Fruit fly (Drosophila melanogaster) whole organism, prepupa: ENCODE data around the gene Spn38F.

ENCODE experiments used
- Blimp-1 ChIP-seq: fragments of 200-800 bp; sonication (Bioruptor generic); optimal IDR thresholded peaks from 3 replicates; lab custom pipeline; 2017; ENCODE audit warnings: missing biosample characterization, missing genetic modification characterization, mild to moderate bottlenecking, moderate library complexity, missing genetic modification reagents
- CG10631 ChIP-seq: fragments of 200-800 bp; sonication (Bioruptor generic); optimal IDR thresholded peaks from 2 replicates; lab custom pipeline; 2016; ENCODE audit warnings: missing biosample characterization, missing genetic modification characterization
- CG11294 ChIP-seq: fragments of 200-800 bp; sonication (Bioruptor generic); IDR thresholded peaks from 2 replicates; pipeline ENCODE4 v1.3.6; 2022; ENCODE audit warnings: missing biosample characterization, missing genetic modification characterization
- CG11762 ChIP-seq: fragments of 200-800 bp; sonication (Bioruptor generic); optimal IDR thresholded peaks from 3 replicates; lab custom pipeline; 2016; ENCODE audit warnings: missing biosample characterization, missing genetic modification characterization; ENCODE audit not compliant: insufficient read depth
- CG11902 ChIP-seq: fragments of 200-800 bp; sonication (Bioruptor generic); optimal IDR thresholded peaks from 3 replicates; lab custom pipeline; 2016; ENCODE audit warnings: missing biosample characterization, missing genetic modification characterization
- CG1621 ChIP-seq: fragments of 200-800 bp; sonication (Bioruptor generic); optimal IDR thresholded peaks from 3 replicates; lab custom pipeline; 2018; ENCODE audit warnings: missing biosample characterization, mild to moderate bottlenecking, missing genetic modification characterization
- CG16779 ChIP-seq: fragments of 200-800 bp; sonication (Bioruptor generic); optimal IDR thresholded peaks from 3 replicates; lab custom pipeline; 2017; ENCODE audit warnings: missing biosample characterization, mild to moderate bottlenecking, missing genetic modification characterization
- CG3032 ChIP-seq: fragments of 200-800 bp; optimal IDR thresholded peaks from 2 replicates; lab custom pipeline; 2019; ENCODE audit warnings: missing biosample characterization, mild to moderate bottlenecking, missing genetic modification characterization, moderate library complexity
- CG31627 ChIP-seq: fragments of 200-800 bp; sonication (Bioruptor generic); optimal IDR thresholded peaks from 3 replicates; lab custom pipeline; 2016; ENCODE audit warnings: missing biosample characterization, missing genetic modification characterization
- CG34406 ChIP-seq: fragments of 200-800 bp; sonication (Bioruptor generic); optimal IDR thresholded peaks from 3 replicates; lab custom pipeline; 2016; ENCODE audit warnings: missing biosample characterization, missing genetic modification characterization
- CG3919 ChIP-seq: fragments of 200-800 bp; sonication (Bioruptor generic); optimal IDR thresholded peaks from 3 replicates; lab custom pipeline; 2016; ENCODE audit warnings: missing biosample characterization, missing genetic modification characterization
- CG6163 ChIP-seq: fragments of 200-800 bp; sonication (Bioruptor generic); IDR thresholded peaks from 3 replicates; pipeline ENCODE4 v1.3.6; 2022; ENCODE audit warnings: missing biosample characterization, missing genetic modification characterization
- CG6792 ChIP-seq: fragments of 200-800 bp; sonication (Bioruptor generic); optimal IDR thresholded peaks from 3 replicates; lab custom pipeline; 2016; ENCODE audit warnings: missing biosample characterization, missing genetic modification characterization
- CG6808 ChIP-seq: fragments of 200-800 bp; sonication (Bioruptor generic); optimal IDR thresholded peaks from 3 replicates; lab custom pipeline; 2017; ENCODE audit warnings: missing biosample characterization, missing genetic modification characterization, mild to moderate bottlenecking, moderate library complexity, missing genetic modification reagents
- CG6854 ChIP-seq: fragments of 200-800 bp; sonication (Bioruptor generic); optimal IDR thresholded peaks from 2 replicates; lab custom pipeline; 2017; ENCODE audit warnings: missing biosample characterization, mild to moderate bottlenecking, missing genetic modification characterization
- CG7368 ChIP-seq: fragments of 200-800 bp; sonication (Bioruptor generic); optimal IDR thresholded peaks from 3 replicates; lab custom pipeline; 2016; ENCODE audit warnings: missing biosample characterization, missing genetic modification characterization
- CG8119 ChIP-seq: fragments of 200-800 bp; sonication (Bioruptor generic); IDR thresholded peaks from 3 replicates; pipeline ENCODE4 v1.3.6; 2022; ENCODE audit warnings: missing biosample characterization, missing genetic modification characterization
- CG8319 ChIP-seq: fragments of 200-800 bp; sonication (Bioruptor generic); optimal IDR thresholded peaks from 3 replicates; lab custom pipeline; 2016; ENCODE audit warnings: missing biosample characterization, missing genetic modification characterization
- CG8632 ChIP-seq: fragments of 200-800 bp; sonication (Bioruptor generic); optimal IDR thresholded peaks from 3 replicates; lab custom pipeline; 2016; ENCODE audit warnings: missing biosample characterization, missing genetic modification characterization
- Eip75B ChIP-seq: fragments of 200-800 bp; sonication (Bioruptor generic); optimal IDR thresholded peaks from 3 replicates; lab custom pipeline; 2016; ENCODE audit warnings: missing biosample characterization, missing genetic modification characterization
- Eip78C ChIP-seq: fragments of 200-800 bp; sonication (Bioruptor generic); peaks from one replicate; lab custom pipeline; 2016; ENCODE audit warnings: missing biosample characterization, missing genetic modification characterization
- Eip93F ChIP-seq: fragments of 200-800 bp; sonication (Bioruptor generic); optimal IDR thresholded peaks from 2 replicates; lab custom pipeline; 2016; ENCODE audit warnings: missing biosample characterization, mild to moderate bottlenecking, missing genetic modification characterization
- Ets21C ChIP-seq: fragments of 200-800 bp; sonication (Bioruptor generic); optimal IDR thresholded peaks from 3 replicates; lab custom pipeline; 2016; ENCODE audit warnings: missing biosample characterization, missing genetic modification characterization
- Ets96B ChIP-seq: fragments of 200-800 bp; optimal IDR thresholded peaks from 2 replicates; lab custom pipeline; 2019; ENCODE audit warnings: missing biosample characterization, mild to moderate bottlenecking, missing genetic modification characterization, moderate library complexity
- Gug ChIP-seq: fragments of 200-800 bp; sonication (Bioruptor generic); IDR thresholded peaks from 2 replicates; pipeline ENCODE4 v1.3.6; 2022; ENCODE audit warnings: missing biosample characterization, missing genetic modification characterization
- Hr38 ChIP-seq: sonication (Bioruptor generic); optimal IDR thresholded peaks from 2 replicates; lab custom pipeline; 2016; ENCODE audit warnings: missing biosample characterization, missing genetic modification characterization
- Hr39 ChIP-seq: fragments of 200-800 bp; sonication (Bioruptor generic); optimal IDR thresholded peaks from 2 replicates; lab custom pipeline; 2016; ENCODE audit warnings: missing biosample characterization, missing genetic modification characterization
- Hr4 ChIP-seq: fragments of 200-800 bp; sonication (Bioruptor generic); optimal IDR thresholded peaks from 3 replicates; lab custom pipeline; 2016; ENCODE audit warnings: missing biosample characterization, missing genetic modification characterization
- Lpt ChIP-seq: fragments of 200-800 bp; sonication (Bioruptor generic); optimal IDR thresholded peaks from 3 replicates; lab custom pipeline; 2016; ENCODE audit warnings: missing biosample characterization, missing genetic modification characterization
- Met ChIP-seq: fragments of 200-800 bp; sonication (Bioruptor generic); optimal IDR thresholded peaks from 3 replicates; lab custom pipeline; 2016; ENCODE audit warnings: missing biosample characterization, missing genetic modification characterization
- OdsH ChIP-seq: fragments of 200-800 bp; sonication (Bioruptor generic); optimal IDR thresholded peaks from 3 replicates; lab custom pipeline; 2016; ENCODE audit warnings: missing biosample characterization, missing genetic modification characterization
- Smox ChIP-seq: fragments of 200-800 bp; sonication (Bioruptor generic); optimal IDR thresholded peaks from 3 replicates; lab custom pipeline; 2016; ENCODE audit warnings: missing biosample characterization, missing genetic modification characterization
- Sox102F ChIP-seq: fragments of 200-800 bp; sonication (Bioruptor generic); optimal IDR thresholded peaks from 2 replicates; lab custom pipeline; 2016; ENCODE audit warnings: missing biosample characterization, mild to moderate bottlenecking, missing genetic modification characterization
- Sox14 ChIP-seq: fragments of 200-800 bp; sonication (Bioruptor generic); optimal IDR thresholded peaks from 3 replicates; lab custom pipeline; 2016; ENCODE audit warnings: missing biosample characterization, missing genetic modification characterization
- Sox15 ChIP-seq: fragments of 200-800 bp; sonication (Bioruptor generic); optimal IDR thresholded peaks from 3 replicates; lab custom pipeline; 2016; ENCODE audit warnings: missing biosample characterization, missing genetic modification characterization
- achi ChIP-seq: fragments of 200-800 bp; sonication (Bioruptor generic); optimal IDR thresholded peaks from 3 replicates; lab custom pipeline; 2016; ENCODE audit warnings: missing biosample characterization, missing genetic modification characterization
- acj6 ChIP-seq: fragments of 200-800 bp; sonication (Bioruptor generic); optimal IDR thresholded peaks from 3 replicates; lab custom pipeline; 2016; ENCODE audit warnings: missing biosample characterization, missing genetic modification characterization
- cyc ChIP-seq: fragments of 200-800 bp; sonication (Bioruptor generic); optimal IDR thresholded peaks from 3 replicates; lab custom pipeline; 2016; ENCODE audit warnings: missing biosample characterization, missing genetic modification characterization
- dac ChIP-seq: fragments of 200-800 bp; sonication (Bioruptor generic); optimal IDR thresholded peaks from 2 replicates; lab custom pipeline; 2017; ENCODE audit warnings: missing biosample characterization, mild to moderate bottlenecking, missing genetic modification characterization
- eg ChIP-seq: fragments of 200-800 bp; sonication (Bioruptor generic); IDR thresholded peaks from 3 replicates; pipeline ENCODE4 v1.3.6; 2022; ENCODE audit warnings: missing biosample characterization, missing genetic modification characterization
- esn ChIP-seq: fragments of 200-800 bp; sonication (Bioruptor generic); optimal IDR thresholded peaks from 2 replicates; lab custom pipeline; 2016; ENCODE audit warnings: missing biosample characterization, mild to moderate bottlenecking, missing genetic modification characterization, moderate library complexity
- fd85E ChIP-seq: fragments of 200-800 bp; sonication (Bioruptor generic); optimal IDR thresholded peaks from 3 replicates; lab custom pipeline; 2016; ENCODE audit warnings: missing biosample characterization, missing genetic modification characterization
- lz ChIP-seq: fragments of 200-800 bp; sonication (Bioruptor generic); optimal IDR thresholded peaks from 3 replicates; lab custom pipeline; 2016; ENCODE audit warnings: missing biosample characterization, missing genetic modification characterization
- net ChIP-seq: fragments of 200-800 bp; sonication (Bioruptor generic); optimal IDR thresholded peaks from 3 replicates; lab custom pipeline; 2016; ENCODE audit warnings: missing biosample characterization, missing genetic modification characterization
- pdm3 ChIP-seq: fragments of 200-800 bp; sonication (Bioruptor generic); optimal IDR thresholded peaks from 3 replicates; lab custom pipeline; 2016; ENCODE audit warnings: missing biosample characterization, missing genetic modification characterization
- salr ChIP-seq, 2 experiments: fragments of 200-800 bp; sonication (Bioruptor generic); optimal IDR thresholded peaks; 3 replicates each; lab custom pipeline; 2016 to 2018; ENCODE audit warnings: missing biosample characterization in 2 of 2, missing genetic modification characterization in 2 of 2, mild to moderate bottlenecking in 1 of 2
- spab ChIP-seq: fragments of 200-800 bp; sonication (Bioruptor generic); optimal IDR thresholded peaks from 2 replicates; lab custom pipeline; 2017; ENCODE audit warnings: missing biosample characterization, mild to moderate bottlenecking, missing genetic modification characterization, missing genetic modification reagents
- ss ChIP-seq, 2 experiments: fragments of 200-800 bp; sonication (Bioruptor generic); optimal IDR thresholded peaks; 2 replicates in 1 of 2; 3 replicates in 1 of 2; lab custom pipeline; 2017 to 2018; ENCODE audit warnings: mild to moderate bottlenecking in 2 of 2, missing biosample characterization in 2 of 2, missing genetic modification characterization in 2 of 2, moderate library complexity in 1 of 2
- svp ChIP-seq: fragments of 200-800 bp; sonication (Bioruptor generic); peaks from one replicate; lab custom pipeline; 2016; ENCODE audit warnings: missing biosample characterization, missing genetic modification characterization
- topi ChIP-seq: fragments of 200-800 bp; sonication (Bioruptor generic); optimal IDR thresholded peaks from 3 replicates; lab custom pipeline; 2016; ENCODE audit warnings: missing biosample characterization, missing genetic modification characterization
- vri ChIP-seq: fragments of 200-800 bp; sonication (Bioruptor generic); optimal IDR thresholded peaks from 3 replicates; lab custom pipeline; 2016; ENCODE audit warnings: missing biosample characterization, mild to moderate bottlenecking, missing genetic modification characterization

Spn38F gene

DNA sequence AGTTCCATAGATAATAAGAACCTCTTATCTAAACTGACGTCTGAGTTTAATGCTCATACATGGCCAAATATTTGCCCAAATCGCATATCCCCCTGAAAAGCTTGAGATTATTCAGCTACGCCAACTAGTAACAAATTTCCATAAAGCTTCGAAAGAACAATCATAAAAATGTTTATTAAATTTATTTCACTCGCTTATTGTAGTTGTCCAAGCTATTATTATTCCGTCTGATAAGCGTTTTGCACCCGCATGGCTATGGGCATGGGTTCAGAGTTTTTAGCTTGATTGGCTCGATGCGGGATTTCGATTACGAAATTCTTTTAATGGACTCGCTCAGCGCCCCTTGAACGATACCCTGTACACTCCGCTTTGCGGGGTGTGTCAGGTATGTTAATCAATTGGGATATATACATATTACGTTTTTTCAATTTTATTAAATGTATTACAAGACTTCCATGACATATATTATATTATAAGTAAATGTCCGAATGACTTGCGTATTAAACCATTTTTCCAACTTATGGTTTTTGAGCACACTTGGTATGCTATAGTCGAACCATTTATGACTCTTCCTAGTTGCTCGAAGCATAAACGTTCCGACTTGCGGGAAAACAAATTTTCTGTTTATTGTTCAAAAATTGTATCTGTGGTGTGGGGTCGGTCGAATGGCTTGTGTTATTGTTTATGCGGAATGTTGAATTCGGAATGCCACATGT lies 32.0 kb downstream of the Spn38F start:
- peak; percentile 52 for TF ChIP-seq Eip93F (GFP tag; lab: Kevin White, UChicago)
- TF ChIP-seq CG6792 (GFP tag; lab: Kevin White, UChicago) = peak; percentile 67
- TF ChIP-seq CG3032 = peak; percentile 44
- peak; percentile 17 to 56 for TF ChIP-seq ss (GFP tag; optimal IDR thresholded peaks at IDR 0.05; lab: Kevin White, UChicago)
- peak; percentile 62 for TF ChIP-seq cyc (GFP tag; lab: Kevin White, UChicago)
- peak; percentile 62 for TF ChIP-seq CG31627 (GFP tag; lab: Kevin White, UChicago)
- peak; percentile 72 for TF ChIP-seq Met (GFP tag; lab: Kevin White, UChicago)
- TF ChIP-seq Hr39 (GFP tag; lab: Kevin White, UChicago) = peak; percentile 55
- peak; percentile 60 for TF ChIP-seq CG11902 (GFP tag; lab: Kevin White, UChicago)
- peak; percentile 73 for TF ChIP-seq OdsH (GFP tag; lab: Kevin White, UChicago)
- no peak for TF ChIP-seq CG7368 (GFP tag; lab: Kevin White, UChicago)
- TF ChIP-seq CG8119 (GFP tag; lab: Robert Waterston, UW) = peak; percentile 76
- TF ChIP-seq Sox15 = peak; percentile 58
- peak; percentile 26 for TF ChIP-seq spab (GFP tag; lab: Kevin White, UChicago)
- TF ChIP-seq CG34406 (GFP tag; lab: Kevin White, UChicago) = peak; percentile 68
- TF ChIP-seq salr (GFP tag; optimal IDR thresholded peaks at IDR 0.05; lab: Kevin White, UChicago) = peak; percentile 11 to 38
- peak; percentile 63 for TF ChIP-seq CG8319
- TF ChIP-seq Sox102F (GFP tag; lab: Kevin White, UChicago) = peak; percentile 78
- peak; percentile 34 for TF ChIP-seq CG6808 (GFP tag; lab: Kevin White, UChicago)
- TF ChIP-seq Eip75B = peak; percentile 63
- peak; percentile 49 for TF ChIP-seq Lpt (GFP tag; lab: Kevin White, UChicago)
- TF ChIP-seq CG11762 (GFP tag; lab: Kevin White, UChicago) = peak; percentile 4
- no peak for TF ChIP-seq fd85E (GFP tag; lab: Kevin White, UChicago)
- peak; percentile 76 for TF ChIP-seq CG6163 (GFP tag; lab: Robert Waterston, UW)
- TF ChIP-seq Eip78C (GFP tag; lab: Kevin White, UChicago) = peak; percentile 88
- TF ChIP-seq CG3919 = peak; percentile 73
- TF ChIP-seq Ets96B (tag; lab: Kevin White, UChicago) = peak; percentile 49
- TF ChIP-seq Hr38 = no peak
- peak; percentile 72 for TF ChIP-seq Hr4 (GFP tag; lab: Kevin White, UChicago)
- peak; percentile 79 for TF ChIP-seq net
- peak; percentile 34 for TF ChIP-seq Blimp-1 (GFP tag; lab: Kevin White, UChicago)
- TF ChIP-seq achi (GFP tag; lab: Kevin White, UChicago) = peak; percentile 71
- peak; percentile 68 for TF ChIP-seq lz (GFP tag; lab: Kevin White, UChicago)
- peak; percentile 68 for TF ChIP-seq pdm3 (GFP tag; lab: Kevin White, UChicago)
- peak; percentile 49 for TF ChIP-seq CG16779 (tag; lab: Kevin White, UChicago)
- peak; percentile 63 for TF ChIP-seq Gug (GFP tag; lab: Robert Waterston, UW)
- TF ChIP-seq Ets21C (GFP tag; lab: Kevin White, UChicago) = peak; percentile 15
- peak; percentile 73 for TF ChIP-seq Smox (GFP tag; lab: Kevin White, UChicago)
- TF ChIP-seq eg (GFP tag; lab: Robert Waterston, UW) = peak; percentile 80
- TF ChIP-seq topi (GFP tag; lab: Kevin White, UChicago) = peak; percentile 64
- peak; percentile 82 for TF ChIP-seq vri
- peak; percentile 69 for TF ChIP-seq CG10631 (GFP tag; lab: Kevin White, UChicago)
- TF ChIP-seq esn = peak; percentile 81
- TF ChIP-seq CG8632 (GFP tag; lab: Kevin White, UChicago) = peak; percentile 49
- TF ChIP-seq acj6 (GFP tag; lab: Kevin White, UChicago) = peak; percentile 78
- TF ChIP-seq Sox14 (GFP tag; lab: Kevin White, UChicago) = peak; percentile 65
- peak; percentile 31 for TF ChIP-seq CG1621 (tag; lab: Kevin White, UChicago)
- peak; percentile 40 for TF ChIP-seq dac (GFP tag; lab: Kevin White, UChicago)
- peak; percentile 91 for TF ChIP-seq svp (GFP tag; lab: Kevin White, UChicago)
- 0 out of 2 replicates have a peak, but pooled peaks have one; percentile 38 for TF ChIP-seq CG11294 (GFP tag; lab: Robert Waterston, UW)
- TF ChIP-seq CG6854 (GFP tag; lab: Kevin White, UChicago) = no peak
